Worm (Caenorhabditis elegans): ENCODE measurements around the gene smoc-1.

smoc-1 gene

DNA sequence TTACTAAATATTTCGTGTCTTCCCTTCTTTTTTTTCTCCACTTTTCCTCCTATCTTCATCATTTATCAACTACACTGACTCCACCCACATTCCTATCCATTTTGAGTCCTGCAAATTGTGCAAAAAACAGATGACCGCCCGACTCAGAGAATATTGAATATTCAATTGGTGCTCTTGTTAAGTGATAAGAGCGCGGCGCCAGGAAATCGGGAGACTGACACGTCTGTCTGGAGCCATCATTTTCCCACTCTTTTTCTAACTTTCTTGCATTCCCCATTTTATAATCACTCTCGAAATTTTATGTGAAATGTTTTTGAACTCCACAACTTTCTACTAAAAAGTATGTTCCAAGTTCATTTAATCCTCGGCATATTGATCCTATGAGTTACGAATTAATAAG is 1.6 kb upstream of the smoc-1 start:
- TF ChIP-seq ztf-4 (tag; optimal IDR thresholded peaks at IDR 0.05) (no peak), fos-1 (tag; optimal IDR thresholded peaks at IDR 0.05) (no peak), nfya-1 (tag; optimal IDR thresholded peaks at IDR 0.05; ENCODE audit: insufficient read depth) (no peak), lin-39 (tag; optimal IDR thresholded peaks at IDR 0.05) (no peak), ceh-82 (tag; optimal IDR thresholded peaks at IDR 0.05) (no peak), unc-39 (tag; optimal IDR thresholded peaks at IDR 0.05) (no peak), jun-1 (tag; optimal IDR thresholded peaks at IDR 0.05) (no peak), fkh-10 (GFP tag; optimal IDR thresholded peaks at IDR 0.05) (no peak), nhr-43 (tag; optimal IDR thresholded peaks at IDR 0.05; ENCODE audit: poor library complexity, severe bottlenecking) (no peak), egl-27 (tag; optimal IDR thresholded peaks at IDR 0.05) (no peak), pqm-1 (tag; optimal IDR thresholded peaks at IDR 0.05) (peak; percentile 7), nhr-77 (tag; optimal IDR thresholded peaks at IDR 0.05) (no peak), nhr-237 (tag; optimal IDR thresholded peaks at IDR 0.05) (no peak), fkh-2 (tag; optimal IDR thresholded peaks at IDR 0.05) (no peak), nhr-23 (tag; optimal IDR thresholded peaks at IDR 0.05) (no peak), elt-2 (tag; optimal IDR thresholded peaks at IDR 0.05) (peak; percentile 64)

DNA sequence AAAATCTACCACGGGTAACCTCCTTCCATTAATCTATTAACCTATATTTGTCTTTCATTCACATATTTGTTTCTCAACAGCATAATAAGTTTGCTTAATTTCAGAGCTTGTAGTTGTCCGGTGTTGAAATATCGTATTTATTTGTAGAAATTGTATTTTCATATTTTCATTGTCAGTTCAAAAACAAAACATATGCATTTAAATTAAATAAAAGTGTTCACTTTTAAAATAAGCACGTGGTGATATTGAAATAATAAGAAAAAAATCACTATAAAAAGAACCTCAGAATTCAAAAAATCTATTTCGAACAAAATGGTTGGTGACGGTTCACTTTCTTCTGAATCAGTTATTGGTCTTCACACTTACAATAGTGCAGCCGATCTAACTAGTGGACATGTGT is 1.2 kb downstream of the smoc-1 start, which contains the start of gene T04F3.3:
TSS of gene T04F3.3 (plus strand) at position 301 of the 400 bp plus-strand sequence.
- no peak for TF ChIP-seq fos-1 (tag; optimal IDR thresholded peaks at IDR 0.05)
- TF ChIP-seq zag-1 (tag; optimal IDR thresholded peaks at IDR 0.05): no peak
- TF ChIP-seq sea-2 (GFP tag; optimal IDR thresholded peaks at IDR 0.05): no peak
- TF ChIP-seq ceh-82 (tag; optimal IDR thresholded peaks at IDR 0.05): no peak
- no peak for TF ChIP-seq aly-2 (tag; optimal IDR thresholded peaks at IDR 0.05)
- TF ChIP-seq pha-4 (tag; optimal IDR thresholded peaks at IDR 0.05): no peak
- TF ChIP-seq mdl-1 (tag; optimal IDR thresholded peaks at IDR 0.05): no peak
- TF ChIP-seq lsy-12 (tag; optimal IDR thresholded peaks at IDR 0.05): no peak
- TF ChIP-seq lin-39 (tag; optimal IDR thresholded peaks at IDR 0.05): no peak
- TF ChIP-seq ceh-16 (tag; optimal IDR thresholded peaks at IDR 0.05): no peak
- TF ChIP-seq ztf-11 (tag; optimal IDR thresholded peaks at IDR 0.05): no peak
- TF ChIP-seq eor-1 (tag; optimal IDR thresholded peaks at IDR 0.05): no peak
- no peak for TF ChIP-seq pqm-1 (tag; optimal IDR thresholded peaks at IDR 0.05)
- TF ChIP-seq elt-1 (tag; optimal IDR thresholded peaks at IDR 0.05): no peak
- TF ChIP-seq nhr-77 (tag; optimal IDR thresholded peaks at IDR 0.05): no peak
- TF ChIP-seq unc-62 (GFP tag; optimal IDR thresholded peaks at IDR 0.05): no peak
- TF ChIP-seq tbx-2 (tag; optimal IDR thresholded peaks at IDR 0.05): no peak
- no peak for TF ChIP-seq ZK546.5 (tag; optimal IDR thresholded peaks at IDR 0.05)
- TF ChIP-seq nhr-43 (tag; optimal IDR thresholded peaks at IDR 0.05; ENCODE audit: poor library complexity, severe bottlenecking): no peak
- no peak for TF ChIP-seq nhr-25 (tag; optimal IDR thresholded peaks at IDR 0.05)

DNA sequence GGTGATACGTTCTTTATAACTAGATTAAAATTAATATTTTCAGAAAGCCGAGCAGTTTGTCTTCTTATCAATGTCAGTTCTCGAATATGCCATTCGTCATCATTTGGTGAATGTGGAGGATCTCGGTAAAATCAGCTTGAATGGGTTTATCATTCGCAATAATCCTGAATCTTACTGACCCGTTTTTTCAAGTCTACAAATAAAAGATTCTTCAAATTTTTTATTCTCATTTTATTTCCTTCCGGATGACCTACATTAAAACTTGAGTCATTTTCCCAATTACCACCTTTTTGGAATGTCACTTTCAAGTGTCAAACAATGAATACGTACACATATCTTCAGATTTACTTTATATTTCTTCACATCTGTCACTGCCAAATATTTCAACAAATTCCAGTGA is 2.9 kb downstream of the smoc-1 start, which contains the start of gene T04F3.5:
TSS of gene T04F3.5 (plus strand) at position 301 of the 400 bp plus-strand sequence.
- TF ChIP-seq daf-12 (tag; optimal IDR thresholded peaks at IDR 0.05) (no peak), hmg-11 (tag; optimal IDR thresholded peaks at IDR 0.05) (no peak), nfya-1 (tag; optimal IDR thresholded peaks at IDR 0.05; ENCODE audit: insufficient read depth) (no peak), ceh-82 (tag; optimal IDR thresholded peaks at IDR 0.05) (no peak), aly-2 (tag; optimal IDR thresholded peaks at IDR 0.05) (no peak), pha-4 (tag; optimal IDR thresholded peaks at IDR 0.05) (no peak), nhr-23 (tag; optimal IDR thresholded peaks at IDR 0.05) (no peak), ztf-4 (tag; optimal IDR thresholded peaks at IDR 0.05) (no peak), pqm-1 (tag; optimal IDR thresholded peaks at IDR 0.05) (no peak), ztf-11 (tag; optimal IDR thresholded peaks at IDR 0.05) (no peak), ceh-9 (tag; optimal IDR thresholded peaks at IDR 0.05) (no peak), jun-1 (tag; optimal IDR thresholded peaks at IDR 0.05) (no peak), egl-27 (tag; optimal IDR thresholded peaks at IDR 0.05) (no peak), fos-1 (tag; optimal IDR thresholded peaks at IDR 0.05) (no peak), nhr-12 (tag; optimal IDR thresholded peaks at IDR 0.05) (no peak), eor-1 (tag; optimal IDR thresholded peaks at IDR 0.05) (no peak), nhr-43 (tag; optimal IDR thresholded peaks at IDR 0.05; ENCODE audit: poor library complexity, severe bottlenecking) (no peak), nhr-28 (tag; optimal IDR thresholded peaks at IDR 0.05) (no peak), R02D3.7 (tag; optimal IDR thresholded peaks at IDR 0.05) (no peak)

DNA sequence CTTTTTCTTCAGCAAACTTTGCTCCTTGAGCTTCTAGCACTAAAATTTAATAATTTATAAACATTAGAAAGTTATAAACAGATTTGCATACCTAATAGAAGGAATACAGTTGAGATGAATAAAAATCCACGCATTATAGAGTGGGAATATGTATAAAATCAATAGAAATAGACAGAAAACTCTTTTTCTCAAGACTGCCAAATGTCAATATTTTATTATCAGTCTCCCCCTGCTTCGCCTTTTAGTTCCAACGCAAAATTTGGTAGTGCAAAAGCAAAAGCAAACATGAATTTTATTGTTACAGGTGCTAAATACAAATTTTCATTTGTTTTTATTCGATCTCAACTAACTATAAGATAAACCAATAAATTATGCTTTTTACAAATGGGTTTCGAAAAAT is 5.4 kb downstream of the smoc-1 start, which contains the start of gene T04F3.4:
TSS of gene T04F3.4 (minus strand) at position 187 of the 400 bp plus-strand sequence.
- TF ChIP-seq ztf-4 (tag; optimal IDR thresholded peaks at IDR 0.05) (no peak), nhr-23 (tag; optimal IDR thresholded peaks at IDR 0.05) (no peak), pha-4 (tag; optimal IDR thresholded peaks at IDR 0.05) (peak; percentile 24), aly-2 (tag; optimal IDR thresholded peaks at IDR 0.05) (no peak), elt-2 (tag; optimal IDR thresholded peaks at IDR 0.05) (peak; percentile 4), fos-1 (tag; optimal IDR thresholded peaks at IDR 0.05) (no peak), nhr-12 (tag; optimal IDR thresholded peaks at IDR 0.05) (no peak), sea-2 (GFP tag; optimal IDR thresholded peaks at IDR 0.05) (no peak), nhr-11 (tag; optimal IDR thresholded peaks at IDR 0.05) (no peak), ztf-11 (tag; optimal IDR thresholded peaks at IDR 0.05) (no peak), unc-39 (tag; optimal IDR thresholded peaks at IDR 0.05) (no peak), hmg-11 (tag; optimal IDR thresholded peaks at IDR 0.05) (no peak), ama-1 (optimal IDR thresholded peaks at IDR 0.05) (no peak), daf-12 (tag; optimal IDR thresholded peaks at IDR 0.05) (no peak), zag-1 (tag; optimal IDR thresholded peaks at IDR 0.05) (no peak), elt-1 (tag; optimal IDR thresholded peaks at IDR 0.05) (no peak), nhr-76 (tag; optimal IDR thresholded peaks at IDR 0.05) (no peak), nhr-67 (tag; optimal IDR thresholded peaks at IDR 0.05) (no peak), tbx-2 (tag; optimal IDR thresholded peaks at IDR 0.05) (no peak), nhr-25 (tag; optimal IDR thresholded peaks at IDR 0.05) (no peak), mml-1 (tag; optimal IDR thresholded peaks at IDR 0.05) (no peak), ceh-28 (tag; optimal IDR thresholded peaks at IDR 0.05) (peak; percentile 8), lin-15B (tag; optimal IDR thresholded peaks at IDR 0.05) (no peak)
